Fruit fly (Drosophila melanogaster): ENCODE results near the gene brv3.

The brv3 gene

DNA sequence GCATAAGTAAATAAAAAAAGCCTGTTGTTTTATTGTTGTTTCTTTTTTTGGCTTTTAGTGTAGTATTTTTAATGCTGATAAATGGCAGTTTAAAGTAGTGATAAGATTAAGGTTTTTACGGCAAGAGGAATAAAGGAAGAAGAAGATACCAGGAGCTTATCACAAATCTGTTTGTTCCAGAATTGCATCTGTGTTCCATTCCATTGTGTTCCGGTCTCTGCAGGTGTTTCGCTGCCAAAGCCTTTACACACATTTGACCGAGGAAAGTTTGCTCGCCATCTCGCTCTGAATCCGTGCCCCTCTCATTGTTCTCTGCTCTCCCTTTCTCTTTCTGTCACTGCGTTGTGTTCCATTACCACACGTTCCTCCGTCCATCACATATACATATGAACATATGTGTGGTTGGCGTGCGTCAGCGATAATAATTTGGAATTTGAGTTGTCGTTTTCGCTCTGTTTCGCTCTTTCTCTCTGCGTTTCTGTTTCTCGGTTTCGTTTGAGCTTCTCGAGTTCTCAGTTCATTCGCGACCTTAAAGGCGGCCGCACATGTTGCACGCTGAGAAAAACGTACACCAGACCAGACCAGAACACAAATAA is 34.0 kb upstream of the brv3 start (continued):
- peak; percentile 43; the same call in 1 of the 3 replicates for TF ChIP-seq eg (GFP tag; IDR thresholded peaks at IDR 0.05)
- peak; percentile 2 for TF ChIP-seq CG3032 (tag; optimal IDR thresholded peaks at IDR 0.05)
- peak; percentile 39 for TF ChIP-seq CG9139 (GFP tag; optimal IDR thresholded peaks at IDR 0.05)
- TF ChIP-seq CG15336 (GFP tag; IDR thresholded peaks at IDR 0.05) = peak; percentile 42; the same call in 1 of the 2 replicates
- no peak for TF ChIP-seq Hr4 (GFP tag; optimal IDR thresholded peaks at IDR 0.05)
- no peak for TF ChIP-seq CG11762 (GFP tag; optimal IDR thresholded peaks at IDR 0.05; ENCODE audit: insufficient read depth)
- TF ChIP-seq Ets96B (tag; optimal IDR thresholded peaks at IDR 0.05) = no peak
- TF ChIP-seq fkh (GFP tag; optimal IDR thresholded peaks at IDR 0.05) = peak; percentile 39

- no peak for TF ChIP-seq Ets21C (GFP tag; optimal IDR thresholded peaks at IDR 0.05)
- no peak for TF ChIP-seq CG16779 (tag; optimal IDR thresholded peaks at IDR 0.05)
- TF ChIP-seq Hr38 (GFP tag; optimal IDR thresholded peaks at IDR 0.05) = no peak
- no peak for TF ChIP-seq CG15336 (GFP tag; IDR thresholded peaks at IDR 0.05)
- TF ChIP-seq Eip75B (GFP tag; optimal IDR thresholded peaks at IDR 0.05) = no peak
- peak; percentile 49 for TF ChIP-seq svp (GFP tag)
- peak in 1 of 2 experiments; percentile 18 for TF ChIP-seq ss (GFP tag; optimal IDR thresholded peaks at IDR 0.05)
- TF ChIP-seq CG6163 (GFP tag; IDR thresholded peaks at IDR 0.05) = no peak
- no peak for TF ChIP-seq cyc (GFP tag; optimal IDR thresholded peaks at IDR 0.05)
- no peak for TF ChIP-seq CG11762 (GFP tag; optimal IDR thresholded peaks at IDR 0.05; ENCODE audit: insufficient read depth)
- TF ChIP-seq achi (GFP tag; optimal IDR thresholded peaks at IDR 0.05) = no peak
- no peak for TF ChIP-seq CG32006 (GFP tag; optimal IDR thresholded peaks at IDR 0.05)
- TF ChIP-seq eg (GFP tag; IDR thresholded peaks at IDR 0.05) = no peak
- no peak for TF ChIP-seq CG1621 (tag; optimal IDR thresholded peaks at IDR 0.05)
- no peak for TF ChIP-seq CG4318 (GFP tag; optimal IDR thresholded peaks at IDR 0.05)
- no peak for TF ChIP-seq CG8119 (GFP tag; IDR thresholded peaks at IDR 0.05)
- no peak for TF ChIP-seq Met (GFP tag; optimal IDR thresholded peaks at IDR 0.05)
- TF ChIP-seq dsx (GFP tag; optimal IDR thresholded peaks at IDR 0.05; ENCODE audit: poor library complexity, severe bottlenecking) = no peak
- TF ChIP-seq Gug (GFP tag; IDR thresholded peaks at IDR 0.05) = no peak
- no peak for TF ChIP-seq Sox14 (GFP tag; optimal IDR thresholded peaks at IDR 0.05)
- no peak for TF ChIP-seq Eip93F (GFP tag; optimal IDR thresholded peaks at IDR 0.05)
- no peak for TF ChIP-seq net (GFP tag; optimal IDR thresholded peaks at IDR 0.05)
- peak; percentile 17 for TF ChIP-seq Eip78C (GFP tag)
- TF ChIP-seq vri (GFP tag; optimal IDR thresholded peaks at IDR 0.05) = no peak
Measured at dm6 chrX:2657220-2657619, 32.8 kb upstream of the brv3 start.

- TF ChIP-seq topi (GFP tag; optimal IDR thresholded peaks at IDR 0.05) = no peak
- peak; percentile 5 for TF ChIP-seq Eip78C (GFP tag)
- TF ChIP-seq CG10631 (GFP tag; optimal IDR thresholded peaks at IDR 0.05) = no peak
- no peak for TF ChIP-seq CG6276 (GFP tag; optimal IDR thresholded peaks at IDR 0.05)
- TF ChIP-seq CG15336 (GFP tag; IDR thresholded peaks at IDR 0.05) = no peak
- no peak for TF ChIP-seq Ets96B (tag; optimal IDR thresholded peaks at IDR 0.05)
- TF ChIP-seq Blimp-1 (GFP tag; optimal IDR thresholded peaks at IDR 0.05) = peak; percentile 80
Measured at dm6 chrX:2655998-2656397, 31.6 kb upstream of the brv3 start.

dm6 chrX:2655479-2655878 is 31.1 kb upstream of the brv3 start:
- TF ChIP-seq svp (GFP tag) (peak; percentile 83), vri (GFP tag; optimal IDR thresholded peaks at IDR 0.05) (no peak)
